Worm (Caenorhabditis elegans) whole organism, L4 larva: ENCODE data around the gene F43H9.4.
A peak's percentile ranks its signal among the peaks of the same experiment; 100 is the strongest.

Experiments
- D1046.2 ChIP-seq: fragments of 200-800 bp; sonication (Bioruptor generic); IDR thresholded peaks from 2 replicates; pipeline ENCODE4 v1.3.6; 2022; ENCODE audit warnings: missing genetic modification characterization, missing compliant biosample characterization
- F10B5.3 ChIP-seq: sonication (generic microtip); optimal IDR thresholded peaks from 2 replicates; lab custom pipeline; 2016; ENCODE audit warnings: mild to moderate bottlenecking, missing genetic modification characterization, missing compliant biosample characterization
- F37D6.2 ChIP-seq: sonication (generic microtip); optimal IDR thresholded peaks from 2 replicates; lab custom pipeline; 2016; ENCODE audit warnings: mild to moderate bottlenecking, missing genetic modification characterization, missing compliant biosample characterization
- F49E8.2 ChIP-seq: sonication (generic microtip); optimal IDR thresholded peaks from 2 replicates; lab custom pipeline; 2016; ENCODE audit warnings: missing compliant biosample characterization, mild to moderate bottlenecking, missing genetic modification characterization, borderline replicate concordance
- arid-1 ChIP-seq: fragments of 200-800 bp; sonication (Bioruptor generic); conservative IDR thresholded peaks from 2 replicates; pipeline ENCODE4 v1.3.6; 2022; ENCODE audit warnings: missing genetic modification reagents, missing genetic modification characterization, missing compliant biosample characterization
- ceh-82 ChIP-seq: sonication (generic microtip); optimal IDR thresholded peaks from 2 replicates; lab custom pipeline; 2017; ENCODE audit warnings: missing biosample characterization, missing genetic modification characterization
- ces-1 ChIP-seq: fragments of 150-350 bp; sonication (generic microtip); optimal IDR thresholded peaks from 4 replicates; lab custom pipeline; 2014; ENCODE audit warnings: missing biosample characterization, missing genetic modification reagents, missing genetic modification characterization
- cey-2 ChIP-seq: sonication (generic microtip); optimal IDR thresholded peaks from 3 replicates; lab custom pipeline; 2017; ENCODE audit warnings: missing genetic modification characterization, mild to moderate bottlenecking, missing compliant biosample characterization, antibody characterized with exemption, borderline replicate concordance; ENCODE audit not compliant: insufficient read depth
- daf-16 ChIP-seq, 3 experiments: sonication (generic microtip); optimal IDR thresholded peaks; 2 replicates each; lab custom pipeline; 2016 to 2017; ENCODE audit warnings: missing genetic modification characterization in 3 of 3, missing genetic modification reagents in 3 of 3, mild to moderate bottlenecking in 2 of 3, missing compliant biosample characterization in 2 of 3, missing biosample characterization in 1 of 3, moderate library complexity in 1 of 3
- daf-8 ChIP-seq: fragments of 200-800 bp; sonication (Bioruptor generic); IDR thresholded peaks from 2 replicates; pipeline ENCODE4 v1.3.6; 2022; ENCODE audit warnings: missing genetic modification characterization, missing compliant biosample characterization
- dmd-6 ChIP-seq: fragments of 200-800 bp; sonication (Bioruptor generic); IDR thresholded peaks from 2 replicates; pipeline ENCODE4 v1.3.6; 2022; ENCODE audit warnings: missing genetic modification reagents, missing genetic modification characterization, missing compliant biosample characterization
- dpl-1 ChIP-seq: fragments of 150-350 bp; optimal IDR thresholded peaks from 2 replicates; lab custom pipeline; 2014; ENCODE audit warnings: missing biosample characterization, missing genetic modification reagents, missing genetic modification characterization
- dve-1 ChIP-seq: sonication (generic microtip); optimal IDR thresholded peaks from 2 replicates; lab custom pipeline; 2017; ENCODE audit warnings: antibody characterized with exemption, mild to moderate bottlenecking, missing genetic modification characterization, missing compliant biosample characterization; ENCODE audit not compliant: insufficient read depth
- egl-43 ChIP-seq: fragments of 200-800 bp; sonication (Bioruptor generic); IDR thresholded peaks from 2 replicates; pipeline ENCODE4 v1.3.6; 2022; ENCODE audit warnings: missing genetic modification reagents, missing genetic modification characterization, missing compliant biosample characterization
- fos-1 ChIP-seq: fragments of 150-350 bp; optimal IDR thresholded peaks from 2 replicates; lab custom pipeline; 2014; ENCODE audit warnings: missing biosample characterization, missing genetic modification characterization
- hlh-11 ChIP-seq: fragments of 200-800 bp; sonication (Bioruptor generic); optimal IDR thresholded peaks from 2 replicates; lab custom pipeline; 2018; ENCODE audit warnings: mild to moderate bottlenecking, missing genetic modification characterization, missing compliant biosample characterization
- hlh-30 ChIP-seq: sonication (generic microtip); optimal IDR thresholded peaks from 2 replicates; lab custom pipeline; 2017; ENCODE audit warnings: antibody characterized with exemption, mild to moderate bottlenecking, missing genetic modification characterization, missing compliant biosample characterization; ENCODE audit not compliant: insufficient read depth
- lim-7 ChIP-seq: fragments of 200-800 bp; sonication (Bioruptor generic); IDR thresholded peaks from 2 replicates; pipeline ENCODE4 v1.3.6; 2022; ENCODE audit warnings: missing genetic modification characterization, missing compliant biosample characterization
- lin-13 ChIP-seq: fragments of 150-350 bp; optimal IDR thresholded peaks from 2 replicates; lab custom pipeline; 2014; ENCODE audit warnings: missing biosample characterization, missing genetic modification reagents, missing genetic modification characterization
- lsy-2 ChIP-seq, 2 experiments: fragments of 150-350 bp in 1 of 2; sonication (generic microtip) in 1 of 2; optimal IDR thresholded peaks; 2 replicates each; lab custom pipeline; 2014 to 2017; ENCODE audit warnings: missing biosample characterization in 2 of 2, missing genetic modification characterization in 2 of 2
- madf-9 ChIP-seq: fragments of 200-800 bp; sonication (Bioruptor generic); conservative IDR thresholded peaks from 2 replicates; pipeline ENCODE4 v1.3.6; 2022; ENCODE audit warnings: missing genetic modification reagents, missing genetic modification characterization, missing compliant biosample characterization
- mep-1 ChIP-seq: fragments of 150-350 bp; sonication (generic microtip); optimal IDR thresholded peaks from 3 replicates; lab custom pipeline; 2014; ENCODE audit warnings: missing biosample characterization, missing genetic modification characterization
- mes-2 ChIP-seq: sonication (generic microtip); optimal IDR thresholded peaks from 2 replicates; lab custom pipeline; 2016; ENCODE audit warnings: missing genotype, mild to moderate bottlenecking, missing genetic modification characterization, missing compliant biosample characterization; ENCODE audit not compliant: poor library complexity, severe bottlenecking
- mxl-3 ChIP-seq: fragments of 200-800 bp; sonication (Bioruptor generic); optimal IDR thresholded peaks from 2 replicates; lab custom pipeline; 2018; ENCODE audit warnings: mild to moderate bottlenecking, missing genetic modification characterization, missing compliant biosample characterization
- nhr-28 ChIP-seq: fragments of 150-350 bp; optimal IDR thresholded peaks from 2 replicates; lab custom pipeline; 2014; ENCODE audit warnings: missing biosample characterization, missing genetic modification characterization
- nhr-41 ChIP-seq: fragments of 200-800 bp; sonication (Bioruptor generic); IDR thresholded peaks from 2 replicates; pipeline ENCODE4 v1.3.6; 2022; ENCODE audit warnings: missing genetic modification reagents, missing genetic modification characterization, missing compliant biosample characterization
- nhr-42 ChIP-seq: fragments of 200-800 bp; sonication (Bioruptor generic); IDR thresholded peaks from 2 replicates; pipeline ENCODE4 v1.3.6; 2022; ENCODE audit warnings: missing genetic modification characterization, missing compliant biosample characterization
- nhr-6 ChIP-seq: fragments of 150-350 bp; optimal IDR thresholded peaks from 2 replicates; lab custom pipeline; 2014; ENCODE audit warnings: missing biosample characterization, missing genetic modification characterization
- nhr-77 ChIP-seq: fragments of 150-350 bp; optimal IDR thresholded peaks from 2 replicates; lab custom pipeline; 2014; ENCODE audit warnings: missing biosample characterization, missing genetic modification characterization
- pha-4 ChIP-seq, 2 experiments: fragments of 150-350 bp in 1 of 2; fragments of 200-800 bp in 1 of 2; sonication (Bioruptor generic) in 1 of 2; IDR thresholded peaks in 1 of 2; optimal IDR thresholded peaks in 1 of 2; 2 replicates each; pipeline versions ENCODE4 v1.3.6 to Lab custom; 2014 to 2022; ENCODE audit warnings: missing genetic modification characterization in 2 of 2, missing genetic modification reagents in 2 of 2, missing biosample characterization in 1 of 2, missing compliant biosample characterization in 1 of 2
- skn-1 ChIP-seq: fragments of 150-350 bp; optimal IDR thresholded peaks from 2 replicates; lab custom pipeline; 2014; ENCODE audit warnings: missing biosample characterization, missing genetic modification characterization
- snpc-1.2 ChIP-seq: fragments of 200-800 bp; sonication (Bioruptor generic); IDR thresholded peaks from 2 replicates; pipeline ENCODE4 v1.3.6; 2022; ENCODE audit warnings: missing genetic modification reagents, missing genetic modification characterization, missing compliant biosample characterization
- spr-1 ChIP-seq: sonication (generic microtip); optimal IDR thresholded peaks from 2 replicates; lab custom pipeline; 2016; ENCODE audit warnings: mild to moderate bottlenecking, missing genetic modification characterization, missing compliant biosample characterization
- tag-97 ChIP-seq: fragments of 200-800 bp; sonication (Bioruptor generic); IDR thresholded peaks from 2 replicates; pipeline ENCODE4 v1.3.6; 2022; ENCODE audit warnings: missing genetic modification characterization, missing compliant biosample characterization
- unc-130 ChIP-seq: sonication (generic microtip); optimal IDR thresholded peaks from 2 replicates; lab custom pipeline; 2016; ENCODE audit warnings: missing genetic modification reagents, missing genetic modification characterization, missing compliant biosample characterization
- unc-39 ChIP-seq: sonication (generic microtip); optimal IDR thresholded peaks from 2 replicates; lab custom pipeline; 2017; ENCODE audit warnings: missing biosample characterization, missing genetic modification characterization
- zfp-3 ChIP-seq: fragments of 200-800 bp; sonication (Bioruptor generic); conservative IDR thresholded peaks from 2 replicates; pipeline ENCODE4 v1.3.6; 2022; ENCODE audit warnings: missing genetic modification reagents, missing genetic modification characterization, missing compliant biosample characterization
- ztf-7 ChIP-seq: fragments of 150-350 bp; optimal IDR thresholded peaks from 2 replicates; lab custom pipeline; 2014; ENCODE audit warnings: missing biosample characterization, missing genetic modification characterization

The F43H9.4 gene

ce11 chrV:7980993-7981595 lies 45.4 kb upstream of the F43H9.4 start, which contains the start of gene F26D11.1:
Gene F26D11.1 (plus strand): TSS chrV:7981545.
- TF ChIP-seq arid-1 (GFP tag; lab: Robert Waterston, UW): no peak
- TF ChIP-seq dmd-6 (GFP tag; lab: Robert Waterston, UW): no peak
- no peak for TF ChIP-seq nhr-6 (tag; lab: Kevin White, UChicago)
- no peak for TF ChIP-seq lim-7 (GFP tag; lab: Robert Waterston, UW)
- TF ChIP-seq daf-8 (GFP tag; lab: Robert Waterston, UW): no peak
- TF ChIP-seq ces-1 (GFP tag; lab: Kevin White, UChicago): no peak
- TF ChIP-seq cey-2 (tag; lab: Kevin White, UChicago): no peak
- no peak for TF ChIP-seq unc-130
- TF ChIP-seq madf-9: no peak
- TF ChIP-seq tag-97 (GFP tag; lab: Robert Waterston, UW): no peak
- no peak for TF ChIP-seq egl-43
- TF ChIP-seq F49E8.2 (tag; lab: Kevin White, UChicago): no peak
- no peak for TF ChIP-seq spr-1
- no peak for TF ChIP-seq D1046.2 (GFP tag; lab: Robert Waterston, UW)
- no peak for TF ChIP-seq snpc-1.2 (GFP tag; lab: Robert Waterston, UW)
- no peak for TF ChIP-seq unc-39 (tag; lab: Kevin White, UChicago)
- no peak for TF ChIP-seq fos-1 (tag; lab: Kevin White, UChicago)
- no peak for TF ChIP-seq lin-13 (GFP tag; lab: Kevin White, UChicago)
- no peak for TF ChIP-seq skn-1 (tag; lab: Kevin White, UChicago)
- no peak for TF ChIP-seq ceh-82 (tag; lab: Kevin White, UChicago)

- peak; percentile 21 for TF ChIP-seq dpl-1 (GFP tag; lab: Kevin White, UChicago)
- no peak for TF ChIP-seq daf-8 (GFP tag; lab: Robert Waterston, UW)
- peak; percentile 95 for TF ChIP-seq hlh-30 (tag; lab: Kevin White, UChicago)
- peak; percentile 45 for TF ChIP-seq hlh-11 (tag; lab: Kevin White, UChicago)
- peak; percentile 50 for TF ChIP-seq nhr-77
- no peak for TF ChIP-seq F10B5.3 (tag; lab: Kevin White, UChicago)
- TF ChIP-seq pha-4 (GFP tag; IDR thresholded peaks at IDR 0.05; lab: Robert Waterston, UW): no peak
- TF ChIP-seq pha-4 (tag; optimal IDR thresholded peaks at IDR 0.05; lab: Kevin White, UChicago): peak; percentile 92
- TF ChIP-seq mxl-3 (GFP tag; lab: Kevin White, UChicago): peak; percentile 11
- TF ChIP-seq ztf-7 (tag; lab: Kevin White, UChicago): no peak
- TF ChIP-seq nhr-28 (tag; lab: Kevin White, UChicago): peak; percentile 40
- TF ChIP-seq nhr-41 (GFP tag; lab: Robert Waterston, UW): no peak
- peak; percentile 39 to 96 for TF ChIP-seq lsy-2 (tag; optimal IDR thresholded peaks at IDR 0.05; lab: Kevin White, UChicago)
- TF ChIP-seq nhr-42 (GFP tag; lab: Robert Waterston, UW): no peak
- no peak for TF ChIP-seq zfp-3 (GFP tag; lab: Robert Waterston, UW)
- peak; percentile 57 for TF ChIP-seq dve-1 (tag; lab: Kevin White, UChicago)
- TF ChIP-seq F37D6.2 (tag; lab: Kevin White, UChicago): no peak
- peak; percentile 46 for TF ChIP-seq mes-2
- peak; percentile 41 for TF ChIP-seq mep-1 (tag; lab: Kevin White, UChicago)
- no peak for TF ChIP-seq daf-16 (GFP tag; optimal IDR thresholded peaks at IDR 0.05; lab: Kevin White, UChicago)
- peak; percentile 56 for TF ChIP-seq daf-16 (tag; optimal IDR thresholded peaks at IDR 0.05; lab: Kevin White, UChicago)
These were observed 43.0 kb upstream of the F43H9.4 start, which contains the start of the genes natb-1 and abhd-12 for ce11 chrV:7983381-7984052. Gene natb-1 (minus strand): TSS chrV:7983431. Gene abhd-12 (plus strand): TSS chrV:7983879.
